Fruit fly (Drosophila melanogaster) whole organism, embryonic: ENCODE measurements around the gene CG31287.

ENCODE experiments used
- Abd-B ChIP-seq: fragments of 200-800 bp; sonication (Bioruptor generic); optimal IDR thresholded peaks from 2 replicates; lab custom pipeline; 2018; ENCODE audit warnings: missing biosample characterization, mild to moderate bottlenecking, missing genetic modification characterization, moderate library complexity
- B-H1 ChIP-seq: fragments of 200-800 bp; sonication (Bioruptor generic); IDR thresholded peaks from 3 replicates; pipeline ENCODE4 v1.3.6; 2022; ENCODE audit warnings: missing biosample characterization, missing genetic modification characterization
- Bgb ChIP-seq: fragments of 200-800 bp; sonication (Bioruptor generic); IDR thresholded peaks from 2 replicates; pipeline ENCODE4 v1.3.6; 2022; ENCODE audit warnings: missing biosample characterization, missing genetic modification characterization; ENCODE audit not compliant: partially characterized antibody
- CG10321 ChIP-seq: fragments of 200-800 bp; sonication (Bioruptor generic); IDR thresholded peaks from 2 replicates; pipeline ENCODE4 v1.3.6; 2022; ENCODE audit warnings: missing biosample characterization, missing genetic modification characterization
- CG11085 ChIP-seq: fragments of 200-800 bp; sonication (Bioruptor generic); IDR thresholded peaks from 2 replicates; pipeline ENCODE4 v1.3.6; 2022; ENCODE audit warnings: missing biosample characterization, missing genetic modification characterization
- CG12391 ChIP-seq: fragments of 200-800 bp; sonication (Bioruptor generic); optimal IDR thresholded peaks from 3 replicates; lab custom pipeline; 2018; ENCODE audit warnings: missing biosample characterization, mild to moderate bottlenecking, missing genetic modification characterization, moderate library complexity
- CG14050 ChIP-seq: fragments of 200-800 bp; sonication (Bioruptor generic); IDR thresholded peaks from 3 replicates; pipeline ENCODE4 v1.3.6; 2022; ENCODE audit warnings: missing biosample characterization, missing genetic modification characterization
- CG1529 ChIP-seq: fragments of 200-800 bp; sonication (Bioruptor generic); optimal IDR thresholded peaks from 3 replicates; lab custom pipeline; 2018; ENCODE audit warnings: missing biosample characterization, missing genetic modification characterization
- CG1647 ChIP-seq: fragments of 200-800 bp; sonication (Bioruptor generic); optimal IDR thresholded peaks from 3 replicates; lab custom pipeline; 2016; ENCODE audit warnings: missing biosample characterization, missing genetic modification characterization
- CG16815 ChIP-seq: fragments of 200-800 bp; sonication (Bioruptor generic); optimal IDR thresholded peaks from 3 replicates; lab custom pipeline; 2017; ENCODE audit warnings: missing biosample characterization, mild to moderate bottlenecking, missing genetic modification characterization
- CG17359 ChIP-seq: fragments of 200-800 bp; sonication (Bioruptor generic); optimal IDR thresholded peaks from 3 replicates; lab custom pipeline; 2018; ENCODE audit warnings: missing biosample characterization, mild to moderate bottlenecking, missing genetic modification characterization, moderate library complexity
- CG17829 ChIP-seq: fragments of 200-800 bp; optimal IDR thresholded peaks from 2 replicates; lab custom pipeline; 2019; ENCODE audit warnings: missing biosample characterization, mild to moderate bottlenecking, missing genetic modification characterization, moderate library complexity
- CG31224 ChIP-seq: fragments of 200-800 bp; sonication (Bioruptor generic); IDR thresholded peaks from 2 replicates; pipeline ENCODE4 v1.3.6; 2022; ENCODE audit warnings: missing biosample characterization, missing genetic modification characterization
- CG31365 ChIP-seq: fragments of 200-800 bp; sonication (Bioruptor generic); optimal IDR thresholded peaks from 2 replicates; lab custom pipeline; 2018; ENCODE audit warnings: missing biosample characterization, mild to moderate bottlenecking, missing genetic modification characterization
- CG34422 ChIP-seq: fragments of 200-800 bp; sonication (Bioruptor generic); IDR thresholded peaks from 3 replicates; pipeline ENCODE4 v1.3.6; 2022; ENCODE audit warnings: missing biosample characterization, missing genetic modification characterization
- CG4328 ChIP-seq: fragments of 200-800 bp; sonication (Bioruptor generic); optimal IDR thresholded peaks from 3 replicates; lab custom pipeline; 2017; ENCODE audit warnings: missing biosample characterization, missing genetic modification reagents, missing genetic modification characterization
- CG6175 ChIP-seq: fragments of 200-800 bp; sonication (Bioruptor generic); IDR thresholded peaks from 3 replicates; pipeline ENCODE4 v1.3.6; 2022; ENCODE audit warnings: missing biosample characterization, missing genetic modification characterization
- CG6254 ChIP-seq: fragments of 200-800 bp; sonication (Bioruptor generic); optimal IDR thresholded peaks from 3 replicates; lab custom pipeline; 2017; ENCODE audit warnings: mild to moderate bottlenecking, missing biosample characterization, missing genetic modification reagents, missing genetic modification characterization
- CG6654 ChIP-seq: fragments of 200-800 bp; sonication (Bioruptor generic); optimal IDR thresholded peaks from 2 replicates; lab custom pipeline; 2017; ENCODE audit warnings: missing biosample characterization, mild to moderate bottlenecking, missing genetic modification characterization
- CG7357 ChIP-seq: fragments of 200-800 bp; sonication (Bioruptor generic); IDR thresholded peaks from 3 replicates; pipeline ENCODE4 v1.3.6; 2022; ENCODE audit warnings: missing biosample characterization, missing genetic modification characterization
- CG8765 ChIP-seq: fragments of 200-800 bp; sonication (Bioruptor generic); IDR thresholded peaks from 2 replicates; pipeline ENCODE4 v1.3.6; 2022; ENCODE audit warnings: missing biosample characterization, missing genetic modification characterization
- CkIIα-i1 ChIP-seq: fragments of 200-800 bp; sonication (Bioruptor generic); IDR thresholded peaks from 2 replicates; pipeline ENCODE4 v1.3.6; 2022; ENCODE audit warnings: missing biosample characterization, missing genetic modification characterization
- CrebB ChIP-seq: fragments of 200-800 bp; sonication (Bioruptor generic); optimal IDR thresholded peaks from 3 replicates; lab custom pipeline; 2018; ENCODE audit warnings: missing biosample characterization, mild to moderate bottlenecking, missing genetic modification characterization
- Eip74EF ChIP-seq, 2 experiments: fragments of 200-800 bp in 1 of 2; fragments of >200 bp in 1 of 2; sonication (Bioruptor generic) in 1 of 2; optimal IDR thresholded peaks; 2 replicates each; lab custom pipeline; 2017 to 2019; ENCODE audit warnings: missing biosample characterization in 2 of 2, missing genetic modification characterization in 2 of 2, mild to moderate bottlenecking in 1 of 2, moderate library complexity in 1 of 2
- Gug ChIP-seq: fragments of 200-800 bp; sonication (Bioruptor generic); IDR thresholded peaks from 4 replicates; pipeline ENCODE4 v1.3.6; 2022; ENCODE audit warnings: missing biosample characterization, missing genetic modification characterization
- Lpt ChIP-seq: fragments of >200 bp; optimal IDR thresholded peaks from 2 replicates; lab custom pipeline; 2018; ENCODE audit warnings: missing biosample characterization, missing genetic modification characterization
- Med ChIP-seq: fragments of 200-800 bp; sonication (Bioruptor generic); peaks from one replicate; lab custom pipeline; 2016; ENCODE audit warnings: missing biosample characterization, missing genetic modification characterization, mild to moderate bottlenecking, inconsistent platforms, moderate library complexity
- Oaz ChIP-seq: fragments of 200-800 bp; sonication (Bioruptor generic); IDR thresholded peaks from 2 replicates; pipeline ENCODE4 v1.3.6; 2022; ENCODE audit warnings: missing biosample characterization, missing genetic modification characterization
- Pdp1 ChIP-seq, 2 experiments: fragments of 200-800 bp; sonication (Bioruptor generic); optimal IDR thresholded peaks; 3 replicates each; lab custom pipeline; 2016; ENCODE audit warnings: missing biosample characterization in 2 of 2, missing genetic modification characterization in 2 of 2, mild to moderate bottlenecking in 1 of 2, moderate library complexity in 1 of 2
- Rfx ChIP-seq: fragments of 200-800 bp; sonication (Bioruptor generic); IDR thresholded peaks from 2 replicates; pipeline ENCODE4 v1.3.6; 2022; ENCODE audit warnings: missing biosample characterization, missing genetic modification characterization
- Stat92E ChIP-seq, 3 experiments: fragments of >200 bp in 2 of 3; fragments of 200-800 bp in 1 of 3; sonication (Bioruptor generic) in 1 of 3; optimal IDR thresholded peaks; 2 replicates each; lab custom pipeline; 2017 to 2019; ENCODE audit warnings: missing biosample characterization in 3 of 3, missing genetic modification characterization in 3 of 3, mild to moderate bottlenecking in 1 of 3, moderate library complexity in 1 of 3
- ab ChIP-seq: fragments of 200-800 bp; sonication (Bioruptor generic); optimal IDR thresholded peaks from 2 replicates; lab custom pipeline; 2016; ENCODE audit warnings: missing biosample characterization, missing genetic modification characterization
- ap ChIP-seq: fragments of 200-800 bp; sonication (Bioruptor generic); IDR thresholded peaks from 2 replicates; pipeline ENCODE4 v1.3.6; 2022; ENCODE audit warnings: missing biosample characterization, missing genetic modification characterization
- ara ChIP-seq: fragments of 200-800 bp; sonication (Bioruptor generic); IDR thresholded peaks from 2 replicates; pipeline ENCODE4 v1.3.6; 2022; ENCODE audit warnings: missing biosample characterization, missing genetic modification characterization
- cad ChIP-seq: fragments of >200 bp; optimal IDR thresholded peaks from 2 replicates; lab custom pipeline; 2017; ENCODE audit warnings: missing biosample characterization, missing genetic modification characterization
- croc ChIP-seq: fragments of 200-800 bp; sonication (Bioruptor generic); conservative IDR thresholded peaks from 3 replicates; pipeline ENCODE4 v1.3.6; 2022; ENCODE audit warnings: missing biosample characterization, missing genetic modification characterization
- dati ChIP-seq: fragments of 200-800 bp; sonication (Bioruptor generic); IDR thresholded peaks from 2 replicates; pipeline ENCODE4 v1.3.6; 2022; ENCODE audit warnings: missing biosample characterization, missing genetic modification characterization
- dysf ChIP-seq: fragments of 200-800 bp; sonication (Bioruptor generic); IDR thresholded peaks from 3 replicates; pipeline ENCODE4 v1.3.6; 2022; ENCODE audit warnings: missing biosample characterization, missing genetic modification characterization
- fu2 ChIP-seq: fragments of 200-800 bp; sonication (Bioruptor generic); optimal IDR thresholded peaks from 2 replicates; lab custom pipeline; 2016; ENCODE audit warnings: missing biosample characterization, missing genetic modification characterization
- grn ChIP-seq: fragments of 200-800 bp; sonication (Bioruptor generic); optimal IDR thresholded peaks from 3 replicates; lab custom pipeline; 2017; ENCODE audit warnings: missing biosample characterization, missing genetic modification characterization
- gro ChIP-seq: fragments of 200-800 bp; sonication (Bioruptor generic); optimal IDR thresholded peaks from 2 replicates; lab custom pipeline; 2016; ENCODE audit warnings: missing biosample characterization, missing genetic modification characterization
- h ChIP-seq: fragments of >200 bp; optimal IDR thresholded peaks from 2 replicates; lab custom pipeline; 2017
- pum ChIP-seq: fragments of 200-800 bp; sonication (Bioruptor generic); optimal IDR thresholded peaks from 2 replicates; lab custom pipeline; 2016; ENCODE audit warnings: missing biosample characterization, missing genetic modification characterization
- repo ChIP-seq: fragments of 200-800 bp; sonication (Bioruptor generic); optimal IDR thresholded peaks from 2 replicates; lab custom pipeline; 2016; ENCODE audit warnings: missing biosample characterization, missing genetic modification characterization
- sd ChIP-seq: fragments of 200-800 bp; sonication (Bioruptor generic); optimal IDR thresholded peaks from 3 replicates; lab custom pipeline; 2018; ENCODE audit warnings: missing biosample characterization, mild to moderate bottlenecking, missing genetic modification characterization, moderate library complexity
- slou ChIP-seq: fragments of 200-800 bp; sonication (Bioruptor generic); optimal IDR thresholded peaks from 3 replicates; lab custom pipeline; 2016; ENCODE audit warnings: missing biosample characterization, missing genetic modification characterization
- toy ChIP-seq: fragments of 200-800 bp; sonication (Bioruptor generic); IDR thresholded peaks from 2 replicates; pipeline ENCODE4 v1.3.6; 2022; ENCODE audit warnings: missing biosample characterization, missing genetic modification characterization
- tup ChIP-seq: fragments of 200-800 bp; sonication (Bioruptor generic); optimal IDR thresholded peaks from 2 replicates; lab custom pipeline; 2016; ENCODE audit warnings: missing biosample characterization, mild to moderate bottlenecking, missing genetic modification characterization, moderate library complexity
- tx ChIP-seq: fragments of 200-800 bp; sonication (Bioruptor generic); optimal IDR thresholded peaks from 2 replicates; lab custom pipeline; 2016; ENCODE audit warnings: missing biosample characterization, missing genetic modification characterization

CG31287 gene

dm6 chr3R:16247609-16248499, 44.7 kb downstream of the CG31287 start (continued):
- TF ChIP-seq CG6175 = no peak
- peak; percentile 17 for TF ChIP-seq pum (GFP tag; lab: Kevin White, UChicago)
- peak; percentile 6 for TF ChIP-seq tup (GFP tag; lab: Kevin White, UChicago)
- TF ChIP-seq CkIIα-i1 (GFP tag; lab: Robert Waterston, UW) = 0 out of 2 replicates have a peak, but pooled peaks have one; percentile 31
- no peak for TF ChIP-seq fu2 (GFP tag; lab: Kevin White, UChicago)
- peak; percentile 80 for TF ChIP-seq CG4328 (GFP tag; lab: Kevin White, UChicago)
- TF ChIP-seq CG31365 = peak; percentile 78
- no peak for TF ChIP-seq CrebB (tag; lab: Kevin White, UChicago)
- peak; percentile 73; the same call in 1 of the 3 replicates for TF ChIP-seq CG34422 (GFP tag; lab: Robert Waterston, UW)
- TF ChIP-seq sd (tag; lab: Kevin White, UChicago) = peak; percentile 57
- TF ChIP-seq Bgb (GFP tag; lab: Robert Waterston, UW) = no peak
- peak; percentile 85; the same call in 3 of the 4 replicates for TF ChIP-seq Gug
- peak; percentile 37 for TF ChIP-seq ab
- TF ChIP-seq grn (GFP tag; lab: Kevin White, UChicago) = peak; percentile 17
- peak; percentile 69 for TF ChIP-seq CG12391 (tag; lab: Kevin White, UChicago)
- peak; percentile 84 for TF ChIP-seq B-H1 (GFP tag; lab: Robert Waterston, UW)
- TF ChIP-seq Pdp1 (GFP tag; optimal IDR thresholded peaks at IDR 0.05; lab: Kevin White, UChicago) = peak in 1 of 2 experiments; percentile 48
- peak; percentile 53 for TF ChIP-seq Abd-B (GFP tag; lab: Kevin White, UChicago)
- TF ChIP-seq croc (GFP tag; lab: Robert Waterston, UW) = peak; percentile 35; the same call in 1 of the 3 replicates
- no peak for TF ChIP-seq Oaz
- TF ChIP-seq Eip74EF (GFP tag; optimal IDR thresholded peaks at IDR 0.05; lab: Kevin White, UChicago) = peak in 1 of 2 experiments; percentile 58
- peak; percentile 64 for TF ChIP-seq CG6254 (GFP tag; lab: Kevin White, UChicago)
- no peak for TF ChIP-seq slou
- peak; percentile 61 for TF ChIP-seq Rfx (GFP tag; lab: Robert Waterston, UW)
- TF ChIP-seq CG7357 (GFP tag; lab: Robert Waterston, UW) = peak; percentile 75; the same call in 1 of the 3 replicates
- TF ChIP-seq CG17359 (tag; lab: Kevin White, UChicago) = peak; percentile 94
- no peak for TF ChIP-seq tx (GFP tag; lab: Kevin White, UChicago)
- TF ChIP-seq h (lab: Kevin White, UChicago) = no peak
- peak; percentile 69 for TF ChIP-seq ara
- no peak for TF ChIP-seq CG11085 (GFP tag; lab: Robert Waterston, UW)
- peak; percentile 84 for TF ChIP-seq CG8765
- peak; percentile 77 for TF ChIP-seq dysf (GFP tag; lab: Robert Waterston, UW)
- TF ChIP-seq CG14050 = peak; percentile 30; the same call in 2 of the 3 replicates
- peak; percentile 67 for TF ChIP-seq CG31224
- peak; percentile 86 for TF ChIP-seq CG1647
- no peak for TF ChIP-seq Lpt (GFP tag; lab: Kevin White, UChicago)
- peak; percentile 79 for TF ChIP-seq CG17829
- TF ChIP-seq CG10321 (GFP tag; lab: Robert Waterston, UW) = no peak
- no peak for TF ChIP-seq dati (GFP tag; lab: Robert Waterston, UW)
- TF ChIP-seq repo = peak; percentile 65
- TF ChIP-seq ap (GFP tag; lab: Robert Waterston, UW) = peak; percentile 34; the same call in 1 of the 2 replicates
- peak; percentile 55; the same call in 1 of the 2 replicates for TF ChIP-seq toy (GFP tag; lab: Robert Waterston, UW)
- no peak for TF ChIP-seq Stat92E (GFP tag; optimal IDR thresholded peaks at IDR 0.05; lab: Kevin White, UChicago)
- peak; percentile 44 for TF ChIP-seq CG16815 (GFP tag; lab: Kevin White, UChicago)
- TF ChIP-seq Med (GFP tag; lab: Kevin White, UChicago) = peak; percentile 84
- peak; percentile 71 for TF ChIP-seq CG6654 (GFP tag; lab: Kevin White, UChicago)
- TF ChIP-seq gro (GFP tag; lab: Kevin White, UChicago) = no peak
- no peak for TF ChIP-seq cad (GFP tag; lab: Kevin White, UChicago)
- peak; percentile 54 for TF ChIP-seq CG1529 (GFP tag; lab: Kevin White, UChicago)
